Fruit fly (Drosophila melanogaster) whole organism, embryonic: Measurements from ENCODE around the gene CG31538.

Experiments
- Aef1 ChIP-seq: fragments of 200-800 bp; sonication (Bioruptor generic); IDR thresholded peaks from 3 replicates; pipeline ENCODE4 v1.3.6; 2022; ENCODE audit warnings: missing biosample characterization, missing genetic modification characterization
- CG11560 ChIP-seq: fragments of 200-800 bp; sonication (Bioruptor generic); IDR thresholded peaks from 3 replicates; pipeline ENCODE4 v1.3.6; 2022; ENCODE audit warnings: missing biosample characterization, missing genetic modification characterization
- CG11723 ChIP-seq: fragments of 200-800 bp; sonication (Bioruptor generic); optimal IDR thresholded peaks from 2 replicates; lab custom pipeline; 2017; ENCODE audit warnings: missing biosample characterization, mild to moderate bottlenecking, missing genetic modification characterization
- CG12155 ChIP-seq: fragments of 200-800 bp; sonication (Bioruptor generic); optimal IDR thresholded peaks from 3 replicates; lab custom pipeline; 2016; ENCODE audit warnings: missing biosample characterization, missing genetic modification characterization
- CG13296 ChIP-seq: fragments of 200-800 bp; sonication (Bioruptor generic); optimal IDR thresholded peaks from 3 replicates; lab custom pipeline; 2018; ENCODE audit warnings: missing biosample characterization, mild to moderate bottlenecking, missing genetic modification characterization
- CG13624 ChIP-seq: fragments of 200-800 bp; sonication (Bioruptor generic); optimal IDR thresholded peaks from 2 replicates; lab custom pipeline; 2016; ENCODE audit warnings: missing biosample characterization, missing genetic modification characterization
- CG14667 ChIP-seq: fragments of 200-800 bp; sonication (Bioruptor generic); IDR thresholded peaks from 2 replicates; pipeline ENCODE4 v1.3.6; 2022; ENCODE audit warnings: missing biosample characterization, missing genetic modification characterization
- CG15073 ChIP-seq: fragments of 200-800 bp; sonication (Bioruptor generic); optimal IDR thresholded peaks from 2 replicates; lab custom pipeline; 2016; ENCODE audit warnings: missing biosample characterization, missing genetic modification characterization
- CG17568 ChIP-seq: fragments of 200-800 bp; sonication (Bioruptor generic); optimal IDR thresholded peaks from 2 replicates; lab custom pipeline; 2018; ENCODE audit warnings: missing biosample characterization, mild to moderate bottlenecking, missing genetic modification characterization, moderate library complexity
- CG31388 ChIP-seq: fragments of 200-800 bp; sonication (Bioruptor generic); optimal IDR thresholded peaks from 2 replicates; lab custom pipeline; 2016; ENCODE audit warnings: missing biosample characterization, missing genetic modification characterization
- CG32772 ChIP-seq: fragments of 200-800 bp; sonication (Bioruptor generic); IDR thresholded peaks from 2 replicates; pipeline ENCODE4 v1.3.6; 2022; ENCODE audit warnings: missing biosample characterization, missing genetic modification characterization
- CG3281 ChIP-seq: fragments of 200-800 bp; sonication (Bioruptor generic); optimal IDR thresholded peaks from 3 replicates; lab custom pipeline; 2017; ENCODE audit warnings: missing biosample characterization, mild to moderate bottlenecking, missing genetic modification characterization
- CG33213 ChIP-seq: fragments of 200-800 bp; sonication (Bioruptor generic); optimal IDR thresholded peaks from 3 replicates; lab custom pipeline; 2016; ENCODE audit warnings: missing biosample characterization, missing genetic modification characterization
- CG33557 ChIP-seq: fragments of 200-800 bp; sonication (Bioruptor generic); optimal IDR thresholded peaks from 2 replicates; lab custom pipeline; 2019; ENCODE audit warnings: missing biosample characterization, mild to moderate bottlenecking, missing genetic modification characterization, moderate library complexity
- CG34422 ChIP-seq: fragments of 200-800 bp; sonication (Bioruptor generic); IDR thresholded peaks from 3 replicates; pipeline ENCODE4 v1.3.6; 2022; ENCODE audit warnings: missing biosample characterization, missing genetic modification characterization
- CG3838 ChIP-seq: fragments of 200-800 bp; sonication (Bioruptor generic); optimal IDR thresholded peaks from 3 replicates; lab custom pipeline; 2016; ENCODE audit warnings: missing biosample characterization, missing genetic modification characterization
- CG4424 ChIP-seq: fragments of 200-800 bp; sonication (Bioruptor generic); optimal IDR thresholded peaks from 3 replicates; lab custom pipeline; 2016; ENCODE audit warnings: missing biosample characterization, missing genetic modification characterization
- CG7271 ChIP-seq: fragments of 200-800 bp; sonication (Bioruptor generic); optimal IDR thresholded peaks from 2 replicates; lab custom pipeline; 2018; ENCODE audit warnings: missing biosample characterization, mild to moderate bottlenecking, missing genetic modification characterization, moderate library complexity
- CG7786 ChIP-seq: fragments of 200-800 bp; sonication (Bioruptor generic); optimal IDR thresholded peaks from 2 replicates; lab custom pipeline; 2016; ENCODE audit warnings: missing biosample characterization, missing genetic modification characterization
- CG8281 ChIP-seq: fragments of 200-800 bp; sonication (Bioruptor generic); optimal IDR thresholded peaks from 2 replicates; lab custom pipeline; 2018; ENCODE audit warnings: missing biosample characterization, mild to moderate bottlenecking, missing genetic modification characterization, moderate library complexity
- CG8924 ChIP-seq: fragments of 200-800 bp; optimal IDR thresholded peaks from 3 replicates; lab custom pipeline; 2019; ENCODE audit warnings: missing biosample characterization, mild to moderate bottlenecking, missing genetic modification characterization, moderate library complexity
- CG9609 ChIP-seq: fragments of 200-800 bp; sonication (Bioruptor generic); optimal IDR thresholded peaks from 3 replicates; lab custom pipeline; 2016; ENCODE audit warnings: missing biosample characterization, missing genetic modification characterization
- CG9817 ChIP-seq: fragments of 200-800 bp; sonication (Bioruptor generic); optimal IDR thresholded peaks from 2 replicates; lab custom pipeline; 2018; ENCODE audit warnings: missing biosample characterization, mild to moderate bottlenecking, missing genetic modification characterization, moderate library complexity
- Chrac-16 ChIP-seq: fragments of 200-800 bp; sonication (Bioruptor generic); optimal IDR thresholded peaks from 3 replicates; lab custom pipeline; 2016; ENCODE audit warnings: missing biosample characterization, missing genetic modification characterization
- CrebB ChIP-seq: fragments of 200-800 bp; sonication (Bioruptor generic); optimal IDR thresholded peaks from 3 replicates; lab custom pipeline; 2018; ENCODE audit warnings: missing biosample characterization, mild to moderate bottlenecking, missing genetic modification characterization
- Dp ChIP-seq: fragments of 200-800 bp; sonication (Bioruptor generic); optimal IDR thresholded peaks from 2 replicates; lab custom pipeline; 2018; ENCODE audit warnings: missing biosample characterization, mild to moderate bottlenecking, missing genetic modification characterization, moderate library complexity
- HHEX ChIP-seq: fragments of 200-800 bp; sonication (Bioruptor generic); optimal IDR thresholded peaks from 3 replicates; lab custom pipeline; 2017; ENCODE audit warnings: missing biosample characterization, mild to moderate bottlenecking, missing genetic modification characterization, missing genetic modification reagents
- Kr ChIP-seq: fragments of 200-800 bp; sonication (Bioruptor generic); optimal IDR thresholded peaks from 2 replicates; lab custom pipeline; 2017; ENCODE audit warnings: missing biosample characterization, mild to moderate bottlenecking, missing genetic modification characterization
- Sox102F ChIP-seq: fragments of 200-800 bp; sonication (Bioruptor generic); optimal IDR thresholded peaks from 2 replicates; lab custom pipeline; 2018; ENCODE audit warnings: missing biosample characterization, mild to moderate bottlenecking, missing genetic modification characterization, moderate library complexity
- Trl ChIP-seq, 3 experiments: fragments of >200 bp in 2 of 3; fragments of 200-800 bp in 1 of 3; sonication (Bioruptor generic) in 1 of 3; optimal IDR thresholded peaks; 2 replicates in 1 of 3; 3 replicates in 2 of 3; lab custom pipeline; 2016 to 2017; ENCODE audit warnings: missing biosample characterization in 1 of 3, missing genetic modification characterization in 1 of 3
- aop ChIP-seq: fragments of 200-800 bp; sonication (Bioruptor generic); IDR thresholded peaks from 2 replicates; pipeline ENCODE4 v1.3.6; 2022; ENCODE audit warnings: missing biosample characterization, missing genetic modification characterization
- bowl ChIP-seq: fragments of 200-800 bp; sonication (Bioruptor generic); IDR thresholded peaks from 2 replicates; pipeline ENCODE4 v1.3.6; 2022; ENCODE audit warnings: missing biosample characterization, missing genetic modification characterization
- dimm ChIP-seq: fragments of 200-800 bp; sonication (Bioruptor generic); IDR thresholded peaks from 2 replicates; pipeline ENCODE4 v1.3.6; 2022; ENCODE audit warnings: missing biosample characterization, missing genetic modification characterization
- disco-r ChIP-seq: fragments of 200-800 bp; sonication (Bioruptor generic); optimal IDR thresholded peaks from 2 replicates; lab custom pipeline; 2016; ENCODE audit warnings: missing biosample characterization, missing genetic modification characterization
- hbn ChIP-seq: fragments of 200-800 bp; sonication (Bioruptor generic); IDR thresholded peaks from 2 replicates; pipeline ENCODE4 v1.3.6; 2022; ENCODE audit warnings: missing biosample characterization, missing genetic modification characterization; ENCODE audit not compliant: partially characterized antibody
- jumu ChIP-seq: fragments of 200-800 bp; sonication (Bioruptor generic); optimal IDR thresholded peaks from 3 replicates; lab custom pipeline; 2016; ENCODE audit warnings: missing biosample characterization, missing genetic modification characterization
- kni ChIP-seq: fragments of 200-800 bp; sonication (Bioruptor generic); optimal IDR thresholded peaks from 3 replicates; lab custom pipeline; 2017; ENCODE audit warnings: mild to moderate bottlenecking, missing biosample characterization, missing genetic modification reagents, missing genetic modification characterization
- otp ChIP-seq: fragments of 200-800 bp; sonication (Bioruptor generic); IDR thresholded peaks from 3 replicates; pipeline ENCODE4, ENCODE4 v1.3.6; 2022; ENCODE audit warnings: missing biosample characterization, missing genetic modification characterization
- pan ChIP-seq, 4 experiments: fragments of >200 bp in 3 of 4; fragments of 200-800 bp in 1 of 4; sonication (Bioruptor generic) in 1 of 4; optimal IDR thresholded peaks in 3 of 4; IDR thresholded peaks in 1 of 4; 2 replicates each; pipeline versions ENCODE4 v1.3.6 to Lab custom; 2017 to 2022; ENCODE audit warnings: missing biosample characterization in 2 of 4, missing genetic modification characterization in 2 of 4, mixed read lengths in 1 of 4
- peb ChIP-seq: fragments of 200-800 bp; sonication (Bioruptor generic); IDR thresholded peaks from 2 replicates; pipeline ENCODE4 v1.3.6; 2022; ENCODE audit warnings: missing biosample characterization, missing genetic modification characterization
- pfk ChIP-seq: fragments of 200-800 bp; sonication (Bioruptor generic); optimal IDR thresholded peaks from 2 replicates; lab custom pipeline; 2018; ENCODE audit warnings: missing biosample characterization, mild to moderate bottlenecking, missing genetic modification characterization, moderate library complexity
- repo ChIP-seq: fragments of 200-800 bp; sonication (Bioruptor generic); optimal IDR thresholded peaks from 2 replicates; lab custom pipeline; 2016; ENCODE audit warnings: missing biosample characterization, missing genetic modification characterization
- sna ChIP-seq: fragments of 200-800 bp; sonication (Bioruptor generic); IDR thresholded peaks from 2 replicates; pipeline ENCODE4 v1.3.6; 2022; ENCODE audit warnings: missing biosample characterization, missing genetic modification characterization; ENCODE audit not compliant: partially characterized antibody
- sqz ChIP-seq: fragments of 200-800 bp; sonication (Bioruptor generic); optimal IDR thresholded peaks from 3 replicates; lab custom pipeline; 2018; ENCODE audit warnings: missing biosample characterization, mild to moderate bottlenecking, missing genetic modification characterization
- ssp ChIP-seq: fragments of 200-800 bp; sonication (Bioruptor generic); IDR thresholded peaks from 2 replicates; pipeline ENCODE4 v1.3.6; 2022; ENCODE audit warnings: missing biosample characterization, missing genetic modification characterization
- tin ChIP-seq: fragments of 200-800 bp; sonication (Bioruptor generic); optimal IDR thresholded peaks from 3 replicates; lab custom pipeline; 2016; ENCODE audit warnings: missing biosample characterization, missing genetic modification characterization
- toy ChIP-seq: fragments of 200-800 bp; sonication (Bioruptor generic); IDR thresholded peaks from 2 replicates; pipeline ENCODE4 v1.3.6; 2022; ENCODE audit warnings: missing biosample characterization, missing genetic modification characterization
- trem ChIP-seq: fragments of 200-800 bp; optimal IDR thresholded peaks from 3 replicates; lab custom pipeline; 2019; ENCODE audit warnings: missing biosample characterization, mild to moderate bottlenecking, missing genetic modification characterization, moderate library complexity
- twi ChIP-seq: fragments of 200-800 bp; optimal IDR thresholded peaks from 2 replicates; lab custom pipeline; 2019; ENCODE audit warnings: missing biosample characterization, mild to moderate bottlenecking, missing genetic modification characterization, moderate library complexity
- unc-4 ChIP-seq: fragments of 200-800 bp; sonication (Bioruptor generic); IDR thresholded peaks from 2 replicates; pipeline ENCODE4 v1.3.6; 2022; ENCODE audit warnings: missing biosample characterization, missing genetic modification characterization; ENCODE audit not compliant: partially characterized antibody

CG31538 gene

DNA sequence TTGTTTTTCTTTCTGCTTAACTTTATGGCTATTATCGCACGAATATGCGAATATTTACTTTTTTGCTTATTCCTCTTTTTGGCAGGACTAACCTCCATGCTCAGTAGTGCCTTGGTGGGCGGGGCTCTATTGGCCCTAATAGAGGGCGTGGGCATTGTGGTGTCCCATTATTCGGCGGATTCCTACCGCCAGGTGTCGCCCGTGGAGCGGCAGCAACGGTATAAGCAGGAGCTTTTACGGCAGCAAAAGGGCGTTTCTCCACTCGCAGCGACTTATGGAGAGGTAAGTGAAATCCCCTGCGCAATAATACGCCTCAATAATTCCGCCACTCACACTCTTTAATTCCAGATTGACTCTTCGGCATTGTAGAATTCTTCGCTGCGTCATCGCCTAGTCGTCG lies 23.0 kb upstream of the CG31538 start (continued):
- TF ChIP-seq repo (no peak), CG12155 (GFP tag; lab: Kevin White, UChicago) (no peak), bowl (no peak), CG7786 (GFP tag; lab: Kevin White, UChicago) (no peak), Aef1 (GFP tag; lab: Robert Waterston, UW) (no peak), otp (0 out of 3 replicates have a peak, but pooled peaks have one; percentile 26), CG33557 (GFP tag; lab: Kevin White, UChicago) (no peak), CrebB (tag; lab: Kevin White, UChicago) (no peak), disco-r (GFP tag; lab: Kevin White, UChicago) (no peak), trem (tag; lab: Kevin White, UChicago) (no peak), CG11723 (GFP tag; lab: Kevin White, UChicago) (no peak), CG8924 (no peak), CG8281 (tag; lab: Kevin White, UChicago) (no peak), jumu (peak; percentile 6), sna (no peak), CG17568 (GFP tag; lab: Kevin White, UChicago) (no peak), CG32772 (no peak), peb (no peak), toy (no peak), CG33213 (GFP tag; lab: Kevin White, UChicago) (no peak), Trl (optimal IDR thresholded peaks at IDR 0.05; lab: Kevin White, UChicago) (no peak), Trl (GFP tag; optimal IDR thresholded peaks at IDR 0.05; lab: Kevin White, UChicago) (peak; percentile 45), CG13296 (peak; percentile 15), Sox102F (peak; percentile 11), CG7271 (no peak), hbn (no peak), ssp (GFP tag; lab: Robert Waterston, UW) (no peak), CG4424 (GFP tag; lab: Kevin White, UChicago) (no peak), pfk (GFP tag; lab: Kevin White, UChicago) (no peak), CG13624 (GFP tag; lab: Kevin White, UChicago) (peak; percentile 14), dimm (GFP tag; lab: Robert Waterston, UW) (0 out of 2 replicates have a peak, but pooled peaks have one; percentile 37), Chrac-16 (GFP tag; lab: Kevin White, UChicago) (peak; percentile 24), CG9817 (tag; lab: Kevin White, UChicago) (no peak), Dp (no peak), CG34422 (0 out of 3 replicates have a peak, but pooled peaks have one; percentile 31), CG31388 (GFP tag; lab: Kevin White, UChicago) (no peak), Kr (GFP tag; lab: Kevin White, UChicago) (no peak), pan (optimal IDR thresholded peaks at IDR 0.05; lab: Kevin White, UChicago) (no peak), pan (GFP tag; optimal IDR thresholded peaks at IDR 0.05 in 1 of 2, IDR thresholded peaks at IDR 0.05 in 1 of 2) (peak in 1 of 2 experiments; percentile 57), unc-4 (GFP tag; lab: Robert Waterston, UW) (no peak), tin (GFP tag; lab: Kevin White, UChicago) (peak; percentile 51), CG14667 (GFP tag; lab: Robert Waterston, UW) (no peak), CG11560 (no peak), kni (GFP tag; lab: Kevin White, UChicago) (peak; percentile 15), aop (GFP tag; lab: Robert Waterston, UW) (no peak), CG3281 (no peak), CG15073 (GFP tag; lab: Kevin White, UChicago) (no peak), sqz (GFP tag; lab: Kevin White, UChicago) (no peak), twi (tag; lab: Kevin White, UChicago) (no peak), HHEX (GFP tag; lab: Kevin White, UChicago) (peak; percentile 48), CG3838 (GFP tag; lab: Kevin White, UChicago) (no peak), CG9609 (GFP tag; lab: Kevin White, UChicago) (no peak)
